Fruit fly (Drosophila melanogaster): ENCODE measurements around the gene CG14736.

Gene CG14736

dm6 chr3R:12078961-12079360 lies 38.6 kb downstream of the CG14736 start (continued):
- TF ChIP-seq tin (GFP tag; optimal IDR thresholded peaks at IDR 0.05) (peak; percentile 53), CG4360 (GFP tag; IDR thresholded peaks at IDR 0.05) (peak; percentile 40), croc (GFP tag; conservative IDR thresholded peaks at IDR 0.05) (peak; percentile 48; the same call in 2 of the 3 replicates), bbx (GFP tag; IDR thresholded peaks at IDR 0.05; ENCODE audit: partially characterized antibody) (no peak), toy (GFP tag; IDR thresholded peaks at IDR 0.05) (0 out of 2 replicates have a peak, but pooled peaks have one; percentile 48), chinmo (GFP tag; IDR thresholded peaks at IDR 0.05; ENCODE audit: partially characterized antibody) (no peak), CG32772 (GFP tag; IDR thresholded peaks at IDR 0.05) (peak; percentile 82), HLH4C (GFP tag; IDR thresholded peaks at IDR 0.05; ENCODE audit: partially characterized antibody) (no peak), caup (GFP tag; optimal IDR thresholded peaks at IDR 0.05; ENCODE audit: severe bottlenecking) (peak; percentile 81), pho (GFP tag; optimal IDR thresholded peaks at IDR 0.05) (no peak), CG42726 (GFP tag; IDR thresholded peaks at IDR 0.05; ENCODE audit: partially characterized antibody) (no peak), Taf1 (GFP tag; IDR thresholded peaks at IDR 0.05) (peak; percentile 65), CG11696 (GFP tag; IDR thresholded peaks at IDR 0.05) (peak; percentile 58), pnt (GFP tag; optimal IDR thresholded peaks at IDR 0.05) (no peak), CHES-1-like (GFP tag; optimal IDR thresholded peaks at IDR 0.05) (no peak), CG10654 (GFP tag; optimal IDR thresholded peaks at IDR 0.05) (peak; percentile 48), CG8089 (GFP tag; optimal IDR thresholded peaks at IDR 0.05) (no peak), CG4424 (GFP tag; optimal IDR thresholded peaks at IDR 0.05) (peak; percentile 53), exex (tag; optimal IDR thresholded peaks at IDR 0.05) (no peak), Kr (GFP tag; optimal IDR thresholded peaks at IDR 0.05) (no peak), lov (optimal IDR thresholded peaks at IDR 0.05) (no peak), lov (GFP tag; IDR thresholded peaks at IDR 0.05) (peak; percentile 67; the same call in 1 of the 3 replicates), ken (GFP tag; IDR thresholded peaks at IDR 0.05) (peak; percentile 72; the same call in 2 of the 3 replicates), gsb (GFP tag; IDR thresholded peaks at IDR 0.05) (peak; percentile 57), Dad (GFP tag; optimal IDR thresholded peaks at IDR 0.05) (no peak), CG7987 (GFP tag; optimal IDR thresholded peaks at IDR 0.05) (no peak), CG12104 (GFP tag; optimal IDR thresholded peaks at IDR 0.05) (peak; percentile 45), Poxn (GFP tag; IDR thresholded peaks at IDR 0.05) (peak; percentile 27; the same call in 1 of the 2 replicates), tgo (GFP tag; IDR thresholded peaks at IDR 0.05) (peak; percentile 86), Rfx (GFP tag; IDR thresholded peaks at IDR 0.05) (peak; percentile 83), br (optimal IDR thresholded peaks at IDR 0.05) (no peak), ind (GFP tag; optimal IDR thresholded peaks at IDR 0.05) (peak; percentile 72), Rx (GFP tag; IDR thresholded peaks at IDR 0.05) (peak; percentile 59), Spps (tag; optimal IDR thresholded peaks at IDR 0.05) (no peak), CG8478 (optimal IDR thresholded peaks at IDR 0.05) (no peak), prd (optimal IDR thresholded peaks at IDR 0.05) (no peak), prd (GFP tag; IDR thresholded peaks at IDR 0.05) (peak; percentile 83), CG13424 (tag; optimal IDR thresholded peaks at IDR 0.05) (peak; percentile 86), CG7928 (GFP tag; optimal IDR thresholded peaks at IDR 0.05) (peak; percentile 25), NfI (GFP tag; optimal IDR thresholded peaks at IDR 0.05) (peak; percentile 74), twi (tag; optimal IDR thresholded peaks at IDR 0.05) (no peak), onecut (GFP tag; IDR thresholded peaks at IDR 0.05) (peak; percentile 52), p53 (GFP tag; optimal IDR thresholded peaks at IDR 0.05) (no peak), otp (GFP tag; IDR thresholded peaks at IDR 0.05) (peak; percentile 69; the same call in 2 of the 3 replicates), CG10209 (GFP tag; optimal IDR thresholded peaks at IDR 0.05) (peak; percentile 65), CG2120 (GFP tag; optimal IDR thresholded peaks at IDR 0.05) (peak; percentile 61), Elba2 (GFP tag; optimal IDR thresholded peaks at IDR 0.05) (no peak), danr (GFP tag; IDR thresholded peaks at IDR 0.05) (peak; percentile 14; the same call in 1 of the 2 replicates), schlank (tag; optimal IDR thresholded peaks at IDR 0.05) (peak; percentile 39), HmgD (GFP tag; optimal IDR thresholded peaks at IDR 0.05) (no peak), Side (GFP tag; optimal IDR thresholded peaks at IDR 0.05) (no peak), ara (GFP tag; IDR thresholded peaks at IDR 0.05) (peak; percentile 69; the same call in 1 of the 2 replicates), jigr1 (GFP tag; IDR thresholded peaks at IDR 0.05) (0 out of 3 replicates have a peak, but pooled peaks have one; percentile 10)
